Fruit fly (Drosophila melanogaster) whole organism, embryonic: ENCODE data around the gene CG3632.
A peak's percentile ranks its signal among the peaks of the same experiment; 100 is the strongest.

Experiments
- Ada2b ChIP-seq: fragments of 200-800 bp; sonication (Bioruptor generic); IDR thresholded peaks from 2 replicates; pipeline ENCODE4 v1.3.6; 2022; ENCODE audit warnings: missing biosample characterization, missing genetic modification characterization
- BEAF-32 ChIP-seq: fragments of 200-800 bp; sonication (Bioruptor generic); optimal IDR thresholded peaks from 3 replicates; lab custom pipeline; 2017; ENCODE audit warnings: missing biosample characterization, missing genetic modification characterization, mild to moderate bottlenecking, moderate library complexity, missing genetic modification reagents
- CG10209 ChIP-seq: fragments of 200-800 bp; sonication (Bioruptor generic); optimal IDR thresholded peaks from 3 replicates; lab custom pipeline; 2017; ENCODE audit warnings: missing biosample characterization, mild to moderate bottlenecking, missing genetic modification characterization, missing genetic modification reagents
- CG10431 ChIP-seq: fragments of 200-800 bp; sonication (Bioruptor generic); optimal IDR thresholded peaks from 3 replicates; lab custom pipeline; 2018; ENCODE audit warnings: missing biosample characterization, mild to moderate bottlenecking, missing genetic modification characterization
- CG11456 ChIP-seq: fragments of 200-800 bp; sonication (Bioruptor generic); IDR thresholded peaks from 3 replicates; pipeline ENCODE4 v1.3.6; 2022; ENCODE audit warnings: missing biosample characterization, missing genetic modification characterization
- CG11560 ChIP-seq: fragments of 200-800 bp; sonication (Bioruptor generic); IDR thresholded peaks from 3 replicates; pipeline ENCODE4 v1.3.6; 2022; ENCODE audit warnings: missing biosample characterization, missing genetic modification characterization
- CG11695 ChIP-seq: fragments of 200-800 bp; sonication (Bioruptor generic); IDR thresholded peaks from 3 replicates; pipeline ENCODE4 v1.3.6; 2022; ENCODE audit warnings: missing biosample characterization, missing genetic modification characterization
- CG12155 ChIP-seq: fragments of 200-800 bp; sonication (Bioruptor generic); optimal IDR thresholded peaks from 3 replicates; lab custom pipeline; 2016; ENCODE audit warnings: missing biosample characterization, missing genetic modification characterization
- CG12299 ChIP-seq: fragments of 200-800 bp; sonication (Bioruptor generic); optimal IDR thresholded peaks from 2 replicates; lab custom pipeline; 2018; ENCODE audit warnings: missing biosample characterization, mild to moderate bottlenecking, missing genetic modification characterization
- CG14441 ChIP-seq: fragments of 200-800 bp; sonication (Bioruptor generic); IDR thresholded peaks from 2 replicates; pipeline ENCODE4 v1.3.6; 2022; ENCODE audit warnings: missing biosample characterization, missing genetic modification characterization
- CG16779 ChIP-seq: fragments of 200-800 bp; sonication (Bioruptor generic); IDR thresholded peaks from 2 replicates; pipeline ENCODE4 v1.3.6; 2022; ENCODE audit warnings: missing biosample characterization, missing genetic modification characterization
- CG2712 ChIP-seq: fragments of 200-800 bp; optimal IDR thresholded peaks from 3 replicates; lab custom pipeline; 2019; ENCODE audit warnings: missing biosample characterization, mild to moderate bottlenecking, missing genetic modification characterization, moderate library complexity
- CG30020 ChIP-seq: fragments of 200-800 bp; optimal IDR thresholded peaks from 2 replicates; lab custom pipeline; 2019; ENCODE audit warnings: missing biosample characterization, mild to moderate bottlenecking, missing genetic modification characterization, moderate library complexity
- CG3163 ChIP-seq: fragments of 200-800 bp; sonication (Bioruptor generic); optimal IDR thresholded peaks from 3 replicates; lab custom pipeline; 2016; ENCODE audit warnings: missing biosample characterization, missing genetic modification characterization
- CG34422 ChIP-seq: fragments of 200-800 bp; sonication (Bioruptor generic); IDR thresholded peaks from 3 replicates; pipeline ENCODE4 v1.3.6; 2022; ENCODE audit warnings: missing biosample characterization, missing genetic modification characterization
- CG42726 ChIP-seq: fragments of 200-800 bp; sonication (Bioruptor generic); IDR thresholded peaks from 2 replicates; pipeline ENCODE4 v1.3.6; 2022; ENCODE audit warnings: missing biosample characterization, missing genetic modification characterization; ENCODE audit not compliant: partially characterized antibody
- CG4282 ChIP-seq: fragments of 200-800 bp; sonication (Bioruptor generic); optimal IDR thresholded peaks from 2 replicates; lab custom pipeline; 2016; ENCODE audit warnings: missing biosample characterization, missing genetic modification characterization
- CG4424 ChIP-seq: fragments of 200-800 bp; sonication (Bioruptor generic); optimal IDR thresholded peaks from 3 replicates; lab custom pipeline; 2016; ENCODE audit warnings: missing biosample characterization, missing genetic modification characterization
- CG7357 ChIP-seq: fragments of 200-800 bp; sonication (Bioruptor generic); IDR thresholded peaks from 3 replicates; pipeline ENCODE4 v1.3.6; 2022; ENCODE audit warnings: missing biosample characterization, missing genetic modification characterization
- Dp ChIP-seq: fragments of 200-800 bp; sonication (Bioruptor generic); optimal IDR thresholded peaks from 2 replicates; lab custom pipeline; 2018; ENCODE audit warnings: missing biosample characterization, mild to moderate bottlenecking, missing genetic modification characterization, moderate library complexity
- Ets97D ChIP-seq: fragments of 200-800 bp; sonication (Bioruptor generic); optimal IDR thresholded peaks from 3 replicates; lab custom pipeline; 2016; ENCODE audit warnings: missing biosample characterization, missing genetic modification characterization
- HLH3B ChIP-seq: fragments of 200-800 bp; sonication (Bioruptor generic); IDR thresholded peaks from 2 replicates; pipeline ENCODE4 v1.3.6; 2022; ENCODE audit warnings: missing biosample characterization, missing genetic modification characterization
- HmgD ChIP-seq: fragments of 200-800 bp; sonication (Bioruptor generic); optimal IDR thresholded peaks from 3 replicates; lab custom pipeline; 2016; ENCODE audit warnings: missing biosample characterization, missing genetic modification characterization
- Hr3 ChIP-seq: fragments of 200-800 bp; sonication (Bioruptor generic); optimal IDR thresholded peaks from 3 replicates; lab custom pipeline; 2016; ENCODE audit warnings: missing biosample characterization, missing genetic modification characterization
- Med ChIP-seq: fragments of 200-800 bp; sonication (Bioruptor generic); peaks from one replicate; lab custom pipeline; 2016; ENCODE audit warnings: missing biosample characterization, missing genetic modification characterization, mild to moderate bottlenecking, inconsistent platforms, moderate library complexity
- Meics ChIP-seq: fragments of 200-800 bp; sonication (Bioruptor generic); optimal IDR thresholded peaks from 2 replicates; lab custom pipeline; 2017; ENCODE audit warnings: missing biosample characterization, mild to moderate bottlenecking, missing genetic modification characterization
- Mes4 ChIP-seq: fragments of 200-800 bp; sonication (Bioruptor generic); optimal IDR thresholded peaks from 2 replicates; lab custom pipeline; 2016; ENCODE audit warnings: missing biosample characterization, missing genetic modification characterization
- NC2β ChIP-seq: fragments of 200-800 bp; sonication (Bioruptor generic); optimal IDR thresholded peaks from 2 replicates; lab custom pipeline; 2016; ENCODE audit warnings: missing biosample characterization, missing genetic modification characterization
- Optix ChIP-seq: fragments of 200-800 bp; sonication (Bioruptor generic); IDR thresholded peaks from 3 replicates; pipeline ENCODE4 v1.3.6; 2022; ENCODE audit warnings: missing biosample characterization, missing genetic modification characterization
- Pdp1 ChIP-seq, 2 experiments: fragments of 200-800 bp; sonication (Bioruptor generic); optimal IDR thresholded peaks; 3 replicates each; lab custom pipeline; 2016; ENCODE audit warnings: missing biosample characterization in 2 of 2, missing genetic modification characterization in 2 of 2, mild to moderate bottlenecking in 1 of 2, moderate library complexity in 1 of 2
- Scr ChIP-seq: fragments of 200-800 bp; sonication (Bioruptor generic); IDR thresholded peaks from 2 replicates; pipeline ENCODE4 v1.3.6; 2022; ENCODE audit warnings: missing biosample characterization, missing genetic modification characterization; ENCODE audit not compliant: partially characterized antibody
- ab ChIP-seq: fragments of 200-800 bp; sonication (Bioruptor generic); optimal IDR thresholded peaks from 2 replicates; lab custom pipeline; 2016; ENCODE audit warnings: missing biosample characterization, missing genetic modification characterization
- cad ChIP-seq: fragments of >200 bp; optimal IDR thresholded peaks from 2 replicates; lab custom pipeline; 2017; ENCODE audit warnings: missing biosample characterization, missing genetic modification characterization
- cg ChIP-seq: fragments of 200-800 bp; sonication (Bioruptor generic); optimal IDR thresholded peaks from 3 replicates; lab custom pipeline; 2019; ENCODE audit warnings: missing biosample characterization, mild to moderate bottlenecking, missing genetic modification characterization, moderate library complexity
- ci ChIP-seq: fragments of 200-800 bp; sonication (Bioruptor generic); IDR thresholded peaks from 3 replicates; pipeline ENCODE4 v1.3.6; 2022; ENCODE audit warnings: missing biosample characterization, missing genetic modification characterization
- dm ChIP-seq: fragments of 200-800 bp; sonication (Bioruptor generic); optimal IDR thresholded peaks from 3 replicates; lab custom pipeline; 2016; ENCODE audit warnings: missing biosample characterization, missing genetic modification characterization
- ewg ChIP-seq: fragments of 200-800 bp; sonication (Bioruptor generic); optimal IDR thresholded peaks from 3 replicates; lab custom pipeline; 2017; ENCODE audit warnings: mild to moderate bottlenecking, missing biosample characterization, missing genetic modification reagents, missing genetic modification characterization
- fd3F ChIP-seq: fragments of 200-800 bp; sonication (Bioruptor generic); optimal IDR thresholded peaks from 2 replicates; lab custom pipeline; 2018; ENCODE audit warnings: missing biosample characterization, mild to moderate bottlenecking, missing genetic modification characterization, moderate library complexity
- grn ChIP-seq: fragments of 200-800 bp; sonication (Bioruptor generic); optimal IDR thresholded peaks from 3 replicates; lab custom pipeline; 2017; ENCODE audit warnings: missing biosample characterization, missing genetic modification characterization
- h ChIP-seq: fragments of >200 bp; optimal IDR thresholded peaks from 2 replicates; lab custom pipeline; 2017
- hth ChIP-seq: fragments of >200 bp; optimal IDR thresholded peaks from 2 replicates; lab custom pipeline; 2017; ENCODE audit warnings: inconsistent platforms
- ind ChIP-seq: fragments of 200-800 bp; sonication (Bioruptor generic); optimal IDR thresholded peaks from 3 replicates; lab custom pipeline; 2016; ENCODE audit warnings: missing biosample characterization, missing genetic modification characterization
- insv ChIP-seq, 2 experiments: fragments of 200-800 bp; sonication (Bioruptor generic); optimal IDR thresholded peaks; 3 replicates each; lab custom pipeline; 2016 to 2018; ENCODE audit warnings: missing biosample characterization in 2 of 2, missing genetic modification characterization in 2 of 2
- nau ChIP-seq: fragments of 200-800 bp; sonication (Bioruptor generic); optimal IDR thresholded peaks from 3 replicates; lab custom pipeline; 2017; ENCODE audit warnings: missing biosample characterization, mild to moderate bottlenecking, missing genetic modification characterization, missing genetic modification reagents
- pum ChIP-seq: fragments of 200-800 bp; sonication (Bioruptor generic); optimal IDR thresholded peaks from 2 replicates; lab custom pipeline; 2016; ENCODE audit warnings: missing biosample characterization, missing genetic modification characterization
- row ChIP-seq: fragments of 200-800 bp; sonication (Bioruptor generic); IDR thresholded peaks from 3 replicates; pipeline ENCODE4 v1.3.6; 2022; ENCODE audit warnings: missing biosample characterization, missing genetic modification characterization
- run ChIP-seq: fragments of 200-800 bp; sonication (Bioruptor generic); optimal IDR thresholded peaks from 3 replicates; lab custom pipeline; 2018; ENCODE audit warnings: missing biosample characterization, mild to moderate bottlenecking, missing genetic modification characterization
- sens ChIP-seq: fragments of 200-800 bp; sonication (Bioruptor generic); peaks from one replicate; lab custom pipeline; 2016; ENCODE audit warnings: missing biosample characterization, missing genetic modification characterization
- sqz ChIP-seq: fragments of 200-800 bp; sonication (Bioruptor generic); optimal IDR thresholded peaks from 3 replicates; lab custom pipeline; 2018; ENCODE audit warnings: missing biosample characterization, mild to moderate bottlenecking, missing genetic modification characterization
- toy ChIP-seq: fragments of 200-800 bp; sonication (Bioruptor generic); IDR thresholded peaks from 2 replicates; pipeline ENCODE4 v1.3.6; 2022; ENCODE audit warnings: missing biosample characterization, missing genetic modification characterization
- zfh1 ChIP-seq: fragments of 200-800 bp; sonication (Bioruptor generic); IDR thresholded peaks from 3 replicates; pipeline ENCODE4 v1.3.6; 2022; ENCODE audit warnings: missing biosample characterization, missing genetic modification characterization

Gene CG3632

dm6 chrX:16334251-16334860 is 37.9 kb downstream of the CG3632 start (continued):
- TF ChIP-seq fd3F (no peak), CG7357 (GFP tag; lab: Robert Waterston, UW) (no peak), Ada2b (GFP tag; lab: Robert Waterston, UW) (no peak), ewg (GFP tag; lab: Kevin White, UChicago) (no peak), HmgD (no peak), grn (GFP tag; lab: Kevin White, UChicago) (no peak), CG42726 (GFP tag; lab: Robert Waterston, UW) (no peak), Meics (no peak), Optix (GFP tag; lab: Robert Waterston, UW) (no peak), Pdp1 (GFP tag; optimal IDR thresholded peaks at IDR 0.05; lab: Kevin White, UChicago) (peak in 1 of 2 experiments; percentile 55), CG10209 (no peak), Scr (GFP tag; lab: Robert Waterston, UW) (no peak), hth (lab: Kevin White, UChicago) (no peak), NC2β (GFP tag; lab: Kevin White, UChicago) (no peak), ind (GFP tag; lab: Kevin White, UChicago) (no peak), CG4282 (GFP tag; lab: Kevin White, UChicago) (no peak), sqz (GFP tag; lab: Kevin White, UChicago) (no peak), Hr3 (GFP tag; lab: Kevin White, UChicago) (no peak), CG12155 (GFP tag; lab: Kevin White, UChicago) (no peak), CG4424 (no peak), CG11560 (no peak), Dp (GFP tag; lab: Kevin White, UChicago) (peak; percentile 3), CG11456 (GFP tag; lab: Robert Waterston, UW) (no peak), sens (GFP tag; lab: Kevin White, UChicago) (peak; percentile 4), ci (GFP tag; lab: Robert Waterston, UW) (no peak), pum (no peak), BEAF-32 (GFP tag; lab: Kevin White, UChicago) (no peak), CG34422 (GFP tag; lab: Robert Waterston, UW) (peak; percentile 32; the same call in 1 of the 3 replicates), h (no peak), run (tag; lab: Kevin White, UChicago) (no peak), HLH3B (GFP tag; lab: Robert Waterston, UW) (no peak), nau (GFP tag; lab: Kevin White, UChicago) (no peak), row (no peak), CG10431 (no peak), CG12299 (tag; lab: Kevin White, UChicago) (peak; percentile 53), zfh1 (GFP tag; lab: Robert Waterston, UW) (no peak), CG30020 (tag; lab: Kevin White, UChicago) (peak; percentile 0), cad (GFP tag; lab: Kevin White, UChicago) (no peak), dm (GFP tag; lab: Kevin White, UChicago) (no peak), CG2712 (tag; lab: Kevin White, UChicago) (no peak), cg (GFP tag; lab: Kevin White, UChicago) (peak; percentile 89), toy (GFP tag; lab: Robert Waterston, UW) (no peak), Mes4 (GFP tag; lab: Kevin White, UChicago) (no peak), Ets97D (GFP tag; lab: Kevin White, UChicago) (no peak), CG16779 (GFP tag; lab: Robert Waterston, UW) (no peak), CG11695 (GFP tag; lab: Robert Waterston, UW) (no peak), CG14441 (no peak), Med (peak; percentile 63), insv (GFP tag; optimal IDR thresholded peaks at IDR 0.05; lab: Kevin White, UChicago) (no peak), ab (GFP tag; lab: Kevin White, UChicago) (no peak), CG3163 (GFP tag; lab: Kevin White, UChicago) (no peak)
